Worm (Caenorhabditis elegans): ENCODE measurements around the gene F46H5.3.

Gene F46H5.3

ce11 chrX:7211405-7211804 is 27.1 kb downstream of the F46H5.3 start, which contains the start of gene spp-22:
Gene spp-22, plus strand, starts transcription at chrX:7211705.
- TF ChIP-seq zag-1 (tag; optimal IDR thresholded peaks at IDR 0.05), result no peak
- no peak for TF ChIP-seq snpc-4 (tag; optimal IDR thresholded peaks at IDR 0.05)
- TF ChIP-seq skn-1 (tag; optimal IDR thresholded peaks at IDR 0.05), result no peak
- no peak for TF ChIP-seq aly-2 (tag; optimal IDR thresholded peaks at IDR 0.05)
- TF ChIP-seq nhr-12 (tag; optimal IDR thresholded peaks at IDR 0.05), result no peak
- no peak for TF ChIP-seq lin-11 (tag; optimal IDR thresholded peaks at IDR 0.05)

DNA sequence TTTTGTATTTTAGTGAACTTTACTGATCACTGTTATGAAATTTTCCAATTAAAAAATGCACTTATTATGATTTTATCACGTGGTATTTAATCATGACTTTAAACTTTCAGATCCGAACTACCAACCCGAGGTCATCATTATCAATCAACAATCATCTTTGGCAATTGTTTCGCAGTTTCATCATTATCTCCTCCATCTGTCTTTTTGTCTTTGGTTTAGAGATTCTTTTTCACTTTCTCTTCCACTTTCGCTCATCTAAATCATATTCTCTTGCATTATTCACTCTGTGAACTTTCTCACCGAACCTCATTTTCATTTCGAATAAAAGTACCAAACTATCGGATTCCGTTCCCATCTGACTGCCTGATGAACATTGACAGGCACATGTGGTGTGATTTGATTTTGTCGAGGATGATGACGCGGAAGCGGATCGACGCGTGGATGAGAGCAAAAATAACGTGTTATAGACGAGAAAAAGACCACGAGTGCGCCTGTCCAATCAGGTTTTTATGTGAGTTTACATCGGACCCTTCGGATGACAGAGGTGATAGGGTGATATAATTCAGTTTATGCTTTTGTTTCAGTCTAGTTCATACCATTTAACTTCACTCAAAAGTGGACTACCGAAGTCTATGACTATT is 27.9 kb downstream of the F46H5.3 start:
- peak; percentile 10 for TF ChIP-seq C34F6.9 (tag; optimal IDR thresholded peaks at IDR 0.05)
- peak; percentile 50 for TF ChIP-seq nhr-129 (tag; optimal IDR thresholded peaks at IDR 0.05)
- peak; percentile 93 for TF ChIP-seq blmp-1 (tag; optimal IDR thresholded peaks at IDR 0.05; ENCODE audit: insufficient read depth)
- no peak for TF ChIP-seq nhr-77 (tag; optimal IDR thresholded peaks at IDR 0.05)
- TF ChIP-seq mab-5 (tag; optimal IDR thresholded peaks at IDR 0.05), result no peak
- TF ChIP-seq sma-9 (GFP tag; optimal IDR thresholded peaks at IDR 0.05), result peak; percentile 35
- TF ChIP-seq sma-9 (tag; optimal IDR thresholded peaks at IDR 0.05), result no peak

ce11 chrX:7209151-7209550 is 29.3 kb downstream of the F46H5.3 start:
- TF ChIP-seq nhr-6 (tag; optimal IDR thresholded peaks at IDR 0.05) (no peak), ceh-16 (tag; optimal IDR thresholded peaks at IDR 0.05) (no peak), ceh-82 (tag; optimal IDR thresholded peaks at IDR 0.05) (no peak), unc-62 (GFP tag; optimal IDR thresholded peaks at IDR 0.05) (no peak), alr-1 (tag; optimal IDR thresholded peaks at IDR 0.05) (no peak), unc-55 (GFP tag; optimal IDR thresholded peaks at IDR 0.05) (no peak), lsy-2 (tag; optimal IDR thresholded peaks at IDR 0.05) (no peak), nhr-23 (tag; optimal IDR thresholded peaks at IDR 0.05) (no peak), nhr-11 (tag; optimal IDR thresholded peaks at IDR 0.05) (no peak), sma-3 (GFP tag; optimal IDR thresholded peaks at IDR 0.05) (no peak), dmd-4 (tag; optimal IDR thresholded peaks at IDR 0.05) (no peak), nhr-10 (tag; optimal IDR thresholded peaks at IDR 0.05) (no peak), ZK546.5 (tag; optimal IDR thresholded peaks at IDR 0.05) (no peak), nhr-129 (tag; optimal IDR thresholded peaks at IDR 0.05) (no peak), R02D3.7 (tag; optimal IDR thresholded peaks at IDR 0.05) (no peak), aly-2 (tag; optimal IDR thresholded peaks at IDR 0.05) (no peak)

ce11 chrX:7206419-7206818 is 32.0 kb downstream of the F46H5.3 start, which contains the start of gene ZK867.2:
Gene ZK867.2, plus strand, starts transcription at chrX:7206719.
- TF ChIP-seq sma-3 (GFP tag; optimal IDR thresholded peaks at IDR 0.05), result no peak
- no peak for TF ChIP-seq mbf-1 (tag; optimal IDR thresholded peaks at IDR 0.05)
- TF ChIP-seq ztf-4 (tag; optimal IDR thresholded peaks at IDR 0.05), result no peak
- no peak for TF ChIP-seq ZK546.5 (tag; optimal IDR thresholded peaks at IDR 0.05)
- TF ChIP-seq lin-39 (tag; optimal IDR thresholded peaks at IDR 0.05), result no peak
- TF ChIP-seq nhr-23 (tag; optimal IDR thresholded peaks at IDR 0.05), result no peak
- TF ChIP-seq skn-1 (tag; optimal IDR thresholded peaks at IDR 0.05), result no peak
- no peak for TF ChIP-seq nhr-21 (tag; optimal IDR thresholded peaks at IDR 0.05)
- no peak for TF ChIP-seq egl-27 (tag; optimal IDR thresholded peaks at IDR 0.05)
- TF ChIP-seq elt-3 (tag; optimal IDR thresholded peaks at IDR 0.05), result no peak
- no peak for TF ChIP-seq ztf-1 (GFP tag; conservative IDR thresholded peaks at IDR 0.05)
- no peak for TF ChIP-seq aly-2 (tag; optimal IDR thresholded peaks at IDR 0.05)
- TF ChIP-seq elt-1 (tag; optimal IDR thresholded peaks at IDR 0.05), result no peak
- TF ChIP-seq nhr-237 (tag; optimal IDR thresholded peaks at IDR 0.05), result no peak
- TF ChIP-seq gmeb-1 (tag; optimal IDR thresholded peaks at IDR 0.05), result no peak
- TF ChIP-seq nhr-11 (tag; optimal IDR thresholded peaks at IDR 0.05), result no peak
- TF ChIP-seq dmd-4 (tag; optimal IDR thresholded peaks at IDR 0.05), result no peak
- no peak for TF ChIP-seq Y55F3AM.14 (GFP tag; optimal IDR thresholded peaks at IDR 0.05)
- TF ChIP-seq mdl-1 (tag; optimal IDR thresholded peaks at IDR 0.05), result no peak

All from whole organism, L2 larva.